Worm (Caenorhabditis elegans) whole organism, mixed stage, embryonic: Measurements from ENCODE around the gene Y17G7B.20.

Experiments
- M03D4.4 ChIP-seq: sonication (generic microtip); optimal IDR thresholded peaks from 2 replicates; lab custom pipeline; 2017; ENCODE audit warnings: mild to moderate bottlenecking, missing genetic modification characterization, missing compliant biosample characterization
- bed-3 ChIP-seq: fragments of 200-800 bp; sonication (Bioruptor generic); optimal IDR thresholded peaks from 3 replicates; lab custom pipeline; 2018; ENCODE audit warnings: mild to moderate bottlenecking, missing genetic modification characterization, moderate library complexity, missing compliant biosample characterization
- blmp-1 ChIP-seq: fragments of 150-350 bp; optimal IDR thresholded peaks from 2 replicates; lab custom pipeline; 2014; ENCODE audit warnings: missing biosample characterization, missing genetic modification characterization
- ceh-39 ChIP-seq: fragments of 150-350 bp; optimal IDR thresholded peaks from 2 replicates; lab custom pipeline; 2014; ENCODE audit warnings: missing biosample characterization, missing genetic modification characterization
- ceh-83 ChIP-seq: fragments of 200-800 bp; sonication (Bioruptor generic); optimal IDR thresholded peaks from 2 replicates; lab custom pipeline; 2018; ENCODE audit warnings: mild to moderate bottlenecking, missing genetic modification characterization, missing compliant biosample characterization
- cnd-1 ChIP-seq: fragments of 200-800 bp; sonication (Bioruptor generic); optimal IDR thresholded peaks from 2 replicates; lab custom pipeline; 2018; ENCODE audit warnings: mild to moderate bottlenecking, missing genetic modification characterization, missing compliant biosample characterization
- drap-1 ChIP-seq: fragments of 200-800 bp; sonication (Bioruptor generic); optimal IDR thresholded peaks from 3 replicates; lab custom pipeline; 2018; ENCODE audit warnings: mild to moderate bottlenecking, missing genetic modification characterization, missing compliant biosample characterization
- elt-1 ChIP-seq: sonication (generic microtip); optimal IDR thresholded peaks from 2 replicates; lab custom pipeline; 2017; ENCODE audit warnings: missing genetic modification characterization, mild to moderate bottlenecking, missing compliant biosample characterization, antibody characterized with exemption, moderate library complexity, borderline replicate concordance; ENCODE audit not compliant: insufficient read depth
- elt-3 ChIP-seq: fragments of 150-350 bp; optimal IDR thresholded peaks from 2 replicates; lab custom pipeline; 2014; ENCODE audit warnings: missing biosample characterization, missing genetic modification characterization
- flh-1 ChIP-seq: fragments of 200-800 bp; sonication (Bioruptor generic); optimal IDR thresholded peaks from 2 replicates; lab custom pipeline; 2018; ENCODE audit warnings: mild to moderate bottlenecking, missing genetic modification characterization, moderate library complexity, missing compliant biosample characterization
- ham-2 ChIP-seq: fragments of 200-800 bp; sonication (Bioruptor generic); optimal IDR thresholded peaks from 2 replicates; lab custom pipeline; 2018; ENCODE audit warnings: mild to moderate bottlenecking, missing genetic modification characterization, missing compliant biosample characterization
- hlh-1 ChIP-seq: fragments of 150-350 bp; optimal IDR thresholded peaks from 2 replicates; lab custom pipeline; 2014; ENCODE audit warnings: missing biosample characterization, missing genetic modification reagents, missing genetic modification characterization
- lin-13 ChIP-seq: fragments of 150-350 bp; optimal IDR thresholded peaks from 2 replicates; lab custom pipeline; 2014; ENCODE audit warnings: missing biosample characterization, missing genetic modification characterization
- lin-32 ChIP-seq: fragments of 200-800 bp; sonication (Bioruptor generic); optimal IDR thresholded peaks from 2 replicates; lab custom pipeline; 2018; ENCODE audit warnings: mild to moderate bottlenecking, missing genetic modification characterization, missing compliant biosample characterization
- lsy-2 ChIP-seq: fragments of 150-350 bp; optimal IDR thresholded peaks from 2 replicates; lab custom pipeline; 2014; ENCODE audit warnings: missing biosample characterization, missing genetic modification characterization
- mab-5 ChIP-seq: fragments of 150-350 bp; optimal IDR thresholded peaks from 2 replicates; lab custom pipeline; 2014; ENCODE audit warnings: missing biosample characterization, missing genetic modification characterization
- mep-1 ChIP-seq: fragments of 150-350 bp; optimal IDR thresholded peaks from 2 replicates; lab custom pipeline; 2017; ENCODE audit warnings: missing biosample characterization, missing genetic modification reagents, missing genetic modification characterization, inconsistent platforms
- mls-2 ChIP-seq: sonication (generic microtip); optimal IDR thresholded peaks from 2 replicates; lab custom pipeline; 2016; ENCODE audit warnings: mild to moderate bottlenecking, missing genetic modification characterization, moderate library complexity, missing compliant biosample characterization
- nhr-12 ChIP-seq: fragments of 150-350 bp; optimal IDR thresholded peaks from 2 replicates; lab custom pipeline; 2014; ENCODE audit warnings: missing biosample characterization, missing genetic modification characterization
- nhr-2 ChIP-seq: fragments of 150-350 bp; optimal IDR thresholded peaks from 2 replicates; lab custom pipeline; 2014; ENCODE audit warnings: missing biosample characterization, missing genetic modification characterization
- nhr-237 ChIP-seq: fragments of 150-350 bp; optimal IDR thresholded peaks from 2 replicates; lab custom pipeline; 2014; ENCODE audit warnings: missing biosample characterization, missing genetic modification characterization
- nhr-28 ChIP-seq: fragments of 150-350 bp; optimal IDR thresholded peaks from 2 replicates; lab custom pipeline; 2014; ENCODE audit warnings: missing biosample characterization, missing genetic modification characterization
- nhr-76 ChIP-seq: sonication (generic microtip); optimal IDR thresholded peaks from 2 replicates; lab custom pipeline; 2017; ENCODE audit warnings: missing biosample characterization, missing genetic modification characterization
- sem-2 ChIP-seq: fragments of 200-800 bp; sonication (Bioruptor generic); optimal IDR thresholded peaks from 2 replicates; lab custom pipeline; 2018; ENCODE audit warnings: mild to moderate bottlenecking, missing genetic modification characterization, missing compliant biosample characterization
- snpc-4 ChIP-seq: fragments of 150-350 bp; optimal IDR thresholded peaks from 2 replicates; lab custom pipeline; 2014; ENCODE audit warnings: missing biosample characterization, missing genetic modification characterization
- sptf-1 ChIP-seq: sonication (generic microtip); optimal IDR thresholded peaks from 2 replicates; lab custom pipeline; 2017; ENCODE audit warnings: mild to moderate bottlenecking, missing genetic modification characterization, moderate library complexity, missing compliant biosample characterization
- tbx-8 ChIP-seq: fragments of 200-800 bp; sonication (Bioruptor generic); optimal IDR thresholded peaks from 2 replicates; lab custom pipeline; 2018; ENCODE audit warnings: mild to moderate bottlenecking, missing genetic modification characterization, moderate library complexity, missing compliant biosample characterization
- unc-120 ChIP-seq: sonication (generic microtip); optimal IDR thresholded peaks from 2 replicates; lab custom pipeline; 2017; ENCODE audit warnings: missing genetic modification characterization, missing compliant biosample characterization; ENCODE audit not compliant: poor library complexity, severe bottlenecking
- unc-39 ChIP-seq: fragments of 150-350 bp; optimal IDR thresholded peaks from 2 replicates; lab custom pipeline; 2014; ENCODE audit warnings: missing biosample characterization, missing genetic modification characterization
- unc-62 ChIP-seq: fragments of 150-350 bp; optimal IDR thresholded peaks from 2 replicates; lab custom pipeline; 2014; ENCODE audit warnings: missing biosample characterization, missing genetic modification reagents, missing genetic modification characterization
- zip-8 ChIP-seq: fragments of 150-350 bp; optimal IDR thresholded peaks from 2 replicates; lab custom pipeline; 2014; ENCODE audit warnings: missing biosample characterization, missing genetic modification characterization
- ztf-11 ChIP-seq: fragments of 150-350 bp; optimal IDR thresholded peaks from 2 replicates; lab custom pipeline; 2014; ENCODE audit warnings: missing biosample characterization, missing genetic modification characterization

Y17G7B.20 gene

ce11 chrII:11960596-11961217 lies 18.9 kb downstream of the Y17G7B.20 start (continued):
- TF ChIP-seq nhr-76 (peak; percentile 63), nhr-2 (tag; lab: Kevin White, UChicago) (no peak), nhr-28 (peak; percentile 77), hlh-1 (tag; lab: Kevin White, UChicago) (peak; percentile 73), drap-1 (GFP tag; lab: Kevin White, UChicago) (peak; percentile 100), elt-1 (tag; lab: Kevin White, UChicago) (peak; percentile 75), sem-2 (GFP tag; lab: Kevin White, UChicago) (peak; percentile 99)

DNA sequence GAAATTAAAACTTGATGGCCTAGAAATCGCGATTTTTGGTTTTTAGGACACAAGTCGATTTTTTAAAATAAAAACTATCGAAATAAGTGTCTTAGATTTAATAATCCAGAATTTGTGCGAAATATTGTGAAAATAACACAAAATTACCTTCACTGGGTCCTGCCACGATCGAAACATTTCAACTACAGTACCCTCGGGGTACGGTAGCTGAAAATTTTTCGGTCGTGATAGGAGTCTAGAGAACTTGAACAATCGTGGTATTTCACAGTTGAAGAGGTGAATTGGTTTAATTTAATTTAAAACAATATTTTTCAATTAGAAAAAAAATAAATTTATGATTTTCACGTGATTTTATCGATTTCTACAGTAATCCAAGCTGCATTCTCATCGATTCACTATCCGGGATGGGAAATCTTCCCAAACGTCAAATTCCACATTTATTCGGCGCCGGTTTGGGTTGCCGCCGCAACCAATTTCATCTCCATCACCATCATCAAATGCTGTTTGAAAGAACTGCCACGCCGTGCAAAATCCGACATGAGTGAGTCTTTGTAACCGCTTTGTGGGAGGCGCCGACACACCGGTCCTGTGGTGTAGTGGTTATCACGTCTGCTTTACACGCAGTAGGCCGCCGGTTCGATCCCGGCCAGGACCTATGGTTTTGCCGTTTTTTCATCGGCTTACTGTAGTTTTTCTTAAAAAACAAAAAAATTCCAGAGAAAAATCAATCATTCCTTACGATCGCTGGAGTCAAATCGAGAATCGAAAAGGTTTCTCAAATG lies 20.7 kb downstream of the Y17G7B.20 start:
- peak; percentile 64 for TF ChIP-seq mls-2 (tag; lab: Kevin White, UChicago)
- peak; percentile 58 for TF ChIP-seq bed-3 (GFP tag; lab: Kevin White, UChicago)
- TF ChIP-seq lsy-2 (tag; lab: Kevin White, UChicago) = peak; percentile 16
- TF ChIP-seq unc-120 (tag; lab: Kevin White, UChicago) = peak; percentile 9
- TF ChIP-seq drap-1 (GFP tag; lab: Kevin White, UChicago) = peak; percentile 82
- TF ChIP-seq mep-1 (tag; lab: Kevin White, UChicago) = no peak
- TF ChIP-seq tbx-8 (GFP tag; lab: Kevin White, UChicago) = peak; percentile 39
- peak; percentile 87 for TF ChIP-seq ceh-83 (GFP tag; lab: Kevin White, UChicago)
- TF ChIP-seq sptf-1 = peak; percentile 84
- peak; percentile 7 for TF ChIP-seq lin-13 (tag; lab: Kevin White, UChicago)
- peak; percentile 35 for TF ChIP-seq ztf-11
- peak; percentile 83 for TF ChIP-seq cnd-1 (tag; lab: Kevin White, UChicago)
- TF ChIP-seq ceh-39 = no peak
- no peak for TF ChIP-seq elt-1 (tag; lab: Kevin White, UChicago)
- TF ChIP-seq M03D4.4 (tag; lab: Kevin White, UChicago) = peak; percentile 77
- peak; percentile 22 for TF ChIP-seq lin-32 (GFP tag; lab: Kevin White, UChicago)
- no peak for TF ChIP-seq nhr-12 (tag; lab: Kevin White, UChicago)
- TF ChIP-seq blmp-1 = no peak
- TF ChIP-seq nhr-237 = no peak
- TF ChIP-seq mab-5 (tag; lab: Kevin White, UChicago) = no peak
- peak; percentile 57 for TF ChIP-seq ham-2 (GFP tag; lab: Kevin White, UChicago)
- peak; percentile 55 for TF ChIP-seq sem-2 (GFP tag; lab: Kevin White, UChicago)
- no peak for TF ChIP-seq unc-39 (tag; lab: Kevin White, UChicago)
- TF ChIP-seq, all 35 proteins: peak for 15

DNA sequence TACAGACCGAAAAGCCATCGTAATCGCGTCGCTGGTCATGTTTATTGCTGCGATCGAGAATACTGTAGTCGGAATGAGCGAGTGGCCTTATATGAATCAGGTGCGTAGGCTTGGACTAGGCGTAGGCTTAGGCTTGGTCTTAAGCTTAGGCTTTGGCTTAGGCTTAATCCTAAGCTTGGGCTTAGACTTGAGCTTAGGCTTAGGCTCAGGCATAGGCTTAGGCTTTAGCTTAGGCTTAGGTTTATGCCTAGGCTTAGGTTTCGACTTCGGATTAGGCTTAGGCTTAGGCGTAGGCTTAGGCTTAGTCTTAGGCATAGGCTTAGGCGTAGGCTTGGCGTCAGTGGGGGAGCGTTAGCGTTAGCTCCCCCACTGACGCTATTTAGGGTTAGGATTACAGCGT lies 24.8 kb downstream of the Y17G7B.20 start:
- TF ChIP-seq zip-8 = no peak
- TF ChIP-seq tbx-8 (GFP tag; lab: Kevin White, UChicago) = no peak
- TF ChIP-seq elt-3 (tag; lab: Kevin White, UChicago) = no peak
- TF ChIP-seq unc-62 = no peak
- no peak for TF ChIP-seq lin-13 (tag; lab: Kevin White, UChicago)
- TF ChIP-seq snpc-4 (tag; lab: Kevin White, UChicago) = no peak
- no peak for TF ChIP-seq flh-1 (GFP tag; lab: Kevin White, UChicago)
- no peak for TF ChIP-seq lsy-2 (tag; lab: Kevin White, UChicago)
- TF ChIP-seq nhr-12 (tag; lab: Kevin White, UChicago) = no peak
- TF ChIP-seq ham-2 (GFP tag; lab: Kevin White, UChicago) = no peak
- no peak for TF ChIP-seq nhr-76
- TF ChIP-seq ceh-39 = no peak
- TF ChIP-seq sem-2 (GFP tag; lab: Kevin White, UChicago) = no peak
- no peak for TF ChIP-seq mab-5 (tag; lab: Kevin White, UChicago)
- no peak for TF ChIP-seq mep-1 (tag; lab: Kevin White, UChicago)
- no peak for TF ChIP-seq unc-39 (tag; lab: Kevin White, UChicago)
- no peak for TF ChIP-seq lin-32 (GFP tag; lab: Kevin White, UChicago)
- TF ChIP-seq nhr-28 = no peak
- no peak for TF ChIP-seq mls-2 (tag; lab: Kevin White, UChicago)
